Fruit fly (Drosophila melanogaster) whole organism, prepupa: ENCODE data around the gene CG13086.

ENCODE experiments used
- Blimp-1 ChIP-seq: fragments of 200-800 bp; sonication (Bioruptor generic); optimal IDR thresholded peaks from 3 replicates; lab custom pipeline; 2017; ENCODE audit warnings: missing biosample characterization, missing genetic modification characterization, mild to moderate bottlenecking, moderate library complexity, missing genetic modification reagents
- CG10631 ChIP-seq: fragments of 200-800 bp; sonication (Bioruptor generic); optimal IDR thresholded peaks from 2 replicates; lab custom pipeline; 2016; ENCODE audit warnings: missing biosample characterization, missing genetic modification characterization
- CG11294 ChIP-seq: fragments of 200-800 bp; sonication (Bioruptor generic); IDR thresholded peaks from 2 replicates; pipeline ENCODE4 v1.3.6; 2022; ENCODE audit warnings: missing biosample characterization, missing genetic modification characterization
- CG11762 ChIP-seq: fragments of 200-800 bp; sonication (Bioruptor generic); optimal IDR thresholded peaks from 3 replicates; lab custom pipeline; 2016; ENCODE audit warnings: missing biosample characterization, missing genetic modification characterization; ENCODE audit not compliant: insufficient read depth
- CG11902 ChIP-seq: fragments of 200-800 bp; sonication (Bioruptor generic); optimal IDR thresholded peaks from 3 replicates; lab custom pipeline; 2016; ENCODE audit warnings: missing biosample characterization, missing genetic modification characterization
- CG15336 ChIP-seq: fragments of 200-800 bp; sonication (Bioruptor generic); IDR thresholded peaks from 2 replicates; pipeline ENCODE4 v1.3.6; 2022; ENCODE audit warnings: missing biosample characterization, missing genetic modification characterization
- CG1621 ChIP-seq: fragments of 200-800 bp; sonication (Bioruptor generic); optimal IDR thresholded peaks from 3 replicates; lab custom pipeline; 2018; ENCODE audit warnings: missing biosample characterization, mild to moderate bottlenecking, missing genetic modification characterization
- CG16779 ChIP-seq: fragments of 200-800 bp; sonication (Bioruptor generic); optimal IDR thresholded peaks from 3 replicates; lab custom pipeline; 2017; ENCODE audit warnings: missing biosample characterization, mild to moderate bottlenecking, missing genetic modification characterization
- CG3032 ChIP-seq: fragments of 200-800 bp; optimal IDR thresholded peaks from 2 replicates; lab custom pipeline; 2019; ENCODE audit warnings: missing biosample characterization, mild to moderate bottlenecking, missing genetic modification characterization, moderate library complexity
- CG31627 ChIP-seq: fragments of 200-800 bp; sonication (Bioruptor generic); optimal IDR thresholded peaks from 3 replicates; lab custom pipeline; 2016; ENCODE audit warnings: missing biosample characterization, missing genetic modification characterization
- CG32006 ChIP-seq: fragments of 200-800 bp; sonication (Bioruptor generic); optimal IDR thresholded peaks from 3 replicates; lab custom pipeline; 2017; ENCODE audit warnings: missing biosample characterization, mild to moderate bottlenecking, missing genetic modification characterization
- CG34406 ChIP-seq: fragments of 200-800 bp; sonication (Bioruptor generic); optimal IDR thresholded peaks from 3 replicates; lab custom pipeline; 2016; ENCODE audit warnings: missing biosample characterization, missing genetic modification characterization
- CG3919 ChIP-seq: fragments of 200-800 bp; sonication (Bioruptor generic); optimal IDR thresholded peaks from 3 replicates; lab custom pipeline; 2016; ENCODE audit warnings: missing biosample characterization, missing genetic modification characterization
- CG4318 ChIP-seq: fragments of 200-800 bp; sonication (Bioruptor generic); optimal IDR thresholded peaks from 3 replicates; lab custom pipeline; 2017; ENCODE audit warnings: missing biosample characterization, mild to moderate bottlenecking, missing genetic modification characterization
- CG6163 ChIP-seq: fragments of 200-800 bp; sonication (Bioruptor generic); IDR thresholded peaks from 3 replicates; pipeline ENCODE4 v1.3.6; 2022; ENCODE audit warnings: missing biosample characterization, missing genetic modification characterization
- CG6792 ChIP-seq: fragments of 200-800 bp; sonication (Bioruptor generic); optimal IDR thresholded peaks from 3 replicates; lab custom pipeline; 2016; ENCODE audit warnings: missing biosample characterization, missing genetic modification characterization
- CG6808 ChIP-seq: fragments of 200-800 bp; sonication (Bioruptor generic); optimal IDR thresholded peaks from 3 replicates; lab custom pipeline; 2017; ENCODE audit warnings: missing biosample characterization, missing genetic modification characterization, mild to moderate bottlenecking, moderate library complexity, missing genetic modification reagents
- CG7368 ChIP-seq: fragments of 200-800 bp; sonication (Bioruptor generic); optimal IDR thresholded peaks from 3 replicates; lab custom pipeline; 2016; ENCODE audit warnings: missing biosample characterization, missing genetic modification characterization
- CG8119 ChIP-seq: fragments of 200-800 bp; sonication (Bioruptor generic); IDR thresholded peaks from 3 replicates; pipeline ENCODE4 v1.3.6; 2022; ENCODE audit warnings: missing biosample characterization, missing genetic modification characterization
- CG8319 ChIP-seq: fragments of 200-800 bp; sonication (Bioruptor generic); optimal IDR thresholded peaks from 3 replicates; lab custom pipeline; 2016; ENCODE audit warnings: missing biosample characterization, missing genetic modification characterization
- CG9139 ChIP-seq: fragments of 200-800 bp; sonication (Bioruptor generic); optimal IDR thresholded peaks from 3 replicates; lab custom pipeline; 2017; ENCODE audit warnings: missing biosample characterization, mild to moderate bottlenecking, missing genetic modification characterization
- Eip75B ChIP-seq: fragments of 200-800 bp; sonication (Bioruptor generic); optimal IDR thresholded peaks from 3 replicates; lab custom pipeline; 2016; ENCODE audit warnings: missing biosample characterization, missing genetic modification characterization
- Eip78C ChIP-seq: fragments of 200-800 bp; sonication (Bioruptor generic); peaks from one replicate; lab custom pipeline; 2016; ENCODE audit warnings: missing biosample characterization, missing genetic modification characterization
- Eip93F ChIP-seq: fragments of 200-800 bp; sonication (Bioruptor generic); optimal IDR thresholded peaks from 2 replicates; lab custom pipeline; 2016; ENCODE audit warnings: missing biosample characterization, mild to moderate bottlenecking, missing genetic modification characterization
- Ets21C ChIP-seq: fragments of 200-800 bp; sonication (Bioruptor generic); optimal IDR thresholded peaks from 3 replicates; lab custom pipeline; 2016; ENCODE audit warnings: missing biosample characterization, missing genetic modification characterization
- Ets96B ChIP-seq: fragments of 200-800 bp; optimal IDR thresholded peaks from 2 replicates; lab custom pipeline; 2019; ENCODE audit warnings: missing biosample characterization, mild to moderate bottlenecking, missing genetic modification characterization, moderate library complexity
- Gug ChIP-seq: fragments of 200-800 bp; sonication (Bioruptor generic); IDR thresholded peaks from 2 replicates; pipeline ENCODE4 v1.3.6; 2022; ENCODE audit warnings: missing biosample characterization, missing genetic modification characterization
- Hr38 ChIP-seq: sonication (Bioruptor generic); optimal IDR thresholded peaks from 2 replicates; lab custom pipeline; 2016; ENCODE audit warnings: missing biosample characterization, missing genetic modification characterization
- Hr39 ChIP-seq: fragments of 200-800 bp; sonication (Bioruptor generic); optimal IDR thresholded peaks from 2 replicates; lab custom pipeline; 2016; ENCODE audit warnings: missing biosample characterization, missing genetic modification characterization
- Hr4 ChIP-seq: fragments of 200-800 bp; sonication (Bioruptor generic); optimal IDR thresholded peaks from 3 replicates; lab custom pipeline; 2016; ENCODE audit warnings: missing biosample characterization, missing genetic modification characterization
- Lpt ChIP-seq: fragments of 200-800 bp; sonication (Bioruptor generic); optimal IDR thresholded peaks from 3 replicates; lab custom pipeline; 2016; ENCODE audit warnings: missing biosample characterization, missing genetic modification characterization
- Met ChIP-seq: fragments of 200-800 bp; sonication (Bioruptor generic); optimal IDR thresholded peaks from 3 replicates; lab custom pipeline; 2016; ENCODE audit warnings: missing biosample characterization, missing genetic modification characterization
- OdsH ChIP-seq: fragments of 200-800 bp; sonication (Bioruptor generic); optimal IDR thresholded peaks from 3 replicates; lab custom pipeline; 2016; ENCODE audit warnings: missing biosample characterization, missing genetic modification characterization
- Smox ChIP-seq: fragments of 200-800 bp; sonication (Bioruptor generic); optimal IDR thresholded peaks from 3 replicates; lab custom pipeline; 2016; ENCODE audit warnings: missing biosample characterization, missing genetic modification characterization
- Sox102F ChIP-seq: fragments of 200-800 bp; sonication (Bioruptor generic); optimal IDR thresholded peaks from 2 replicates; lab custom pipeline; 2016; ENCODE audit warnings: missing biosample characterization, mild to moderate bottlenecking, missing genetic modification characterization
- Sox14 ChIP-seq: fragments of 200-800 bp; sonication (Bioruptor generic); optimal IDR thresholded peaks from 3 replicates; lab custom pipeline; 2016; ENCODE audit warnings: missing biosample characterization, missing genetic modification characterization
- Sox15 ChIP-seq: fragments of 200-800 bp; sonication (Bioruptor generic); optimal IDR thresholded peaks from 3 replicates; lab custom pipeline; 2016; ENCODE audit warnings: missing biosample characterization, missing genetic modification characterization
- achi ChIP-seq: fragments of 200-800 bp; sonication (Bioruptor generic); optimal IDR thresholded peaks from 3 replicates; lab custom pipeline; 2016; ENCODE audit warnings: missing biosample characterization, missing genetic modification characterization
- acj6 ChIP-seq: fragments of 200-800 bp; sonication (Bioruptor generic); optimal IDR thresholded peaks from 3 replicates; lab custom pipeline; 2016; ENCODE audit warnings: missing biosample characterization, missing genetic modification characterization
- dac ChIP-seq: fragments of 200-800 bp; sonication (Bioruptor generic); optimal IDR thresholded peaks from 2 replicates; lab custom pipeline; 2017; ENCODE audit warnings: missing biosample characterization, mild to moderate bottlenecking, missing genetic modification characterization
- dsx ChIP-seq: fragments of 200-800 bp; optimal IDR thresholded peaks from 3 replicates; lab custom pipeline; 2019; ENCODE audit warnings: missing biosample characterization, mild to moderate bottlenecking, missing genetic modification characterization, moderate library complexity; ENCODE audit not compliant: poor library complexity, severe bottlenecking
- eg ChIP-seq: fragments of 200-800 bp; sonication (Bioruptor generic); IDR thresholded peaks from 3 replicates; pipeline ENCODE4 v1.3.6; 2022; ENCODE audit warnings: missing biosample characterization, missing genetic modification characterization
- esn ChIP-seq: fragments of 200-800 bp; sonication (Bioruptor generic); optimal IDR thresholded peaks from 2 replicates; lab custom pipeline; 2016; ENCODE audit warnings: missing biosample characterization, mild to moderate bottlenecking, missing genetic modification characterization, moderate library complexity
- fd59A ChIP-seq: fragments of 200-800 bp; sonication (Bioruptor generic); optimal IDR thresholded peaks from 2 replicates; lab custom pipeline; 2017; ENCODE audit warnings: missing biosample characterization, mild to moderate bottlenecking, missing genetic modification characterization, missing genetic modification reagents
- fkh ChIP-seq: fragments of 200-800 bp; sonication (Bioruptor generic); optimal IDR thresholded peaks from 3 replicates; lab custom pipeline; 2017; ENCODE audit warnings: missing biosample characterization, mild to moderate bottlenecking, missing genetic modification characterization, moderate library complexity
- lz ChIP-seq: fragments of 200-800 bp; sonication (Bioruptor generic); optimal IDR thresholded peaks from 3 replicates; lab custom pipeline; 2016; ENCODE audit warnings: missing biosample characterization, missing genetic modification characterization
- net ChIP-seq: fragments of 200-800 bp; sonication (Bioruptor generic); optimal IDR thresholded peaks from 3 replicates; lab custom pipeline; 2016; ENCODE audit warnings: missing biosample characterization, missing genetic modification characterization
- pdm3 ChIP-seq: fragments of 200-800 bp; sonication (Bioruptor generic); optimal IDR thresholded peaks from 3 replicates; lab custom pipeline; 2016; ENCODE audit warnings: missing biosample characterization, missing genetic modification characterization
- spab ChIP-seq: fragments of 200-800 bp; sonication (Bioruptor generic); optimal IDR thresholded peaks from 2 replicates; lab custom pipeline; 2017; ENCODE audit warnings: missing biosample characterization, mild to moderate bottlenecking, missing genetic modification characterization, missing genetic modification reagents
- ss ChIP-seq, 2 experiments: fragments of 200-800 bp; sonication (Bioruptor generic); optimal IDR thresholded peaks; 2 replicates in 1 of 2; 3 replicates in 1 of 2; lab custom pipeline; 2017 to 2018; ENCODE audit warnings: mild to moderate bottlenecking in 2 of 2, missing biosample characterization in 2 of 2, missing genetic modification characterization in 2 of 2, moderate library complexity in 1 of 2
- topi ChIP-seq: fragments of 200-800 bp; sonication (Bioruptor generic); optimal IDR thresholded peaks from 3 replicates; lab custom pipeline; 2016; ENCODE audit warnings: missing biosample characterization, missing genetic modification characterization
- vri ChIP-seq: fragments of 200-800 bp; sonication (Bioruptor generic); optimal IDR thresholded peaks from 3 replicates; lab custom pipeline; 2016; ENCODE audit warnings: missing biosample characterization, mild to moderate bottlenecking, missing genetic modification characterization

Gene CG13086

DNA sequence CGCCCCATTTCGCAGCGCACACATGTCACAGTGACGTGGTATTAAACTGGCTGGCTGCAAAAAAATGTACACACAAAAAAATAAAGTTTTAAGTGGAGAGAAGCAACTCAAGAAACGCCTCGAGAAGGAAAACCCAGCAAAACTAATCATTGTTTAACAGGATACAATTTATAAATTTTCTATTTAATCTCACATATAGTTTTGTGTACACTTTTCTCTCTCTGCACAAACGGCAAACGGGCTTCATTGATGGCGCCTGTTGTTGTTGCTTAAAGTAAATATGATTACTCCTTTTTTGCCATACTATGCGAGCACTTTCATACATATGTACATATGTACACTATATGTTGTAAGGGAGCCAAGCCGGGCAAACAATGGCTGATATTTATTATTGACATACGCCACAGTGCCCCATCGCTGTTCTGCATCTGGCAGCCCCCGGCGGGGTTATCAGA is 6.1 kb upstream of the CG13086 start:
- TF ChIP-seq topi (GFP tag; lab: Kevin White, UChicago): peak; percentile 87
- TF ChIP-seq CG6163: peak; percentile 97
- TF ChIP-seq net (GFP tag; lab: Kevin White, UChicago): peak; percentile 95
- peak; percentile 77 for TF ChIP-seq Sox15 (GFP tag; lab: Kevin White, UChicago)
- peak; percentile 85 for TF ChIP-seq CG34406
- TF ChIP-seq ss (GFP tag; optimal IDR thresholded peaks at IDR 0.05; lab: Kevin White, UChicago): peak; percentile 74 to 90
- peak; percentile 94 for TF ChIP-seq CG10631
- TF ChIP-seq Sox102F (GFP tag; lab: Kevin White, UChicago): peak; percentile 80
- peak; percentile 98 for TF ChIP-seq Eip78C (GFP tag; lab: Kevin White, UChicago)
- TF ChIP-seq Hr39: peak; percentile 88
- no peak for TF ChIP-seq Eip93F (GFP tag; lab: Kevin White, UChicago)
- peak; percentile 94 for TF ChIP-seq OdsH (GFP tag; lab: Kevin White, UChicago)
- TF ChIP-seq CG15336 (GFP tag; lab: Robert Waterston, UW): peak; percentile 96
- peak; percentile 94 for TF ChIP-seq Ets96B (tag; lab: Kevin White, UChicago)
- peak; percentile 88 for TF ChIP-seq Met (GFP tag; lab: Kevin White, UChicago)
- peak; percentile 95 for TF ChIP-seq pdm3 (GFP tag; lab: Kevin White, UChicago)
- TF ChIP-seq CG7368 (GFP tag; lab: Kevin White, UChicago): peak; percentile 86
- peak; percentile 64 for TF ChIP-seq Hr38 (GFP tag; lab: Kevin White, UChicago)
- TF ChIP-seq acj6 (GFP tag; lab: Kevin White, UChicago): peak; percentile 92
- TF ChIP-seq vri (GFP tag; lab: Kevin White, UChicago): peak; percentile 61
- TF ChIP-seq dac (GFP tag; lab: Kevin White, UChicago): peak; percentile 92
- peak; percentile 93 for TF ChIP-seq Eip75B (GFP tag; lab: Kevin White, UChicago)
- TF ChIP-seq Gug (GFP tag; lab: Robert Waterston, UW): peak; percentile 94
- TF ChIP-seq CG3919 (GFP tag; lab: Kevin White, UChicago): peak; percentile 93
- TF ChIP-seq CG8119 (GFP tag; lab: Robert Waterston, UW): peak; percentile 96
- peak; percentile 78 for TF ChIP-seq CG11902 (GFP tag; lab: Kevin White, UChicago)
- TF ChIP-seq Lpt (GFP tag; lab: Kevin White, UChicago): peak; percentile 90
- peak; percentile 75 for TF ChIP-seq CG8319 (GFP tag; lab: Kevin White, UChicago)
- peak; percentile 90 for TF ChIP-seq fd59A (GFP tag; lab: Kevin White, UChicago)
- peak; percentile 92 for TF ChIP-seq CG4318 (GFP tag; lab: Kevin White, UChicago)
- TF ChIP-seq achi (GFP tag; lab: Kevin White, UChicago): peak; percentile 92
- TF ChIP-seq eg (GFP tag; lab: Robert Waterston, UW): peak; percentile 97
- peak; percentile 87 for TF ChIP-seq CG31627 (GFP tag; lab: Kevin White, UChicago)
- TF ChIP-seq Ets21C (GFP tag; lab: Kevin White, UChicago): peak; percentile 62
- peak; percentile 87 for TF ChIP-seq dsx (GFP tag; lab: Kevin White, UChicago)
- peak; percentile 95 for TF ChIP-seq Sox14 (GFP tag; lab: Kevin White, UChicago)
- TF ChIP-seq Blimp-1: no peak
- TF ChIP-seq CG16779 (tag; lab: Kevin White, UChicago): peak; percentile 84
- peak; percentile 88 for TF ChIP-seq esn (GFP tag; lab: Kevin White, UChicago)
- TF ChIP-seq CG3032 (tag; lab: Kevin White, UChicago): peak; percentile 89
- peak; percentile 88 for TF ChIP-seq CG11762 (GFP tag; lab: Kevin White, UChicago)
- peak; percentile 90 for TF ChIP-seq spab
- TF ChIP-seq CG6808 (GFP tag; lab: Kevin White, UChicago): peak; percentile 81
- TF ChIP-seq Smox (GFP tag; lab: Kevin White, UChicago): peak; percentile 74
- peak; percentile 87 for TF ChIP-seq CG6792
- TF ChIP-seq CG32006 (GFP tag; lab: Kevin White, UChicago): peak; percentile 97
- peak; percentile 79 for TF ChIP-seq fkh (GFP tag; lab: Kevin White, UChicago)
- peak; percentile 87 for TF ChIP-seq lz (GFP tag; lab: Kevin White, UChicago)
- TF ChIP-seq Hr4 (GFP tag; lab: Kevin White, UChicago): peak; percentile 98
- peak; percentile 85 for TF ChIP-seq CG11294
- TF ChIP-seq CG1621 (tag; lab: Kevin White, UChicago): peak; percentile 91
- TF ChIP-seq CG9139: peak; percentile 83
